Worm (Caenorhabditis elegans) whole organism, L1 larva: ENCODE measurements around the gene C07G1.15.
A peak's percentile ranks its signal among the peaks of the same experiment; 100 is the strongest.

Experiments used
- C04F5.9 ChIP-seq: sonication (generic microtip); optimal IDR thresholded peaks from 2 replicates; lab custom pipeline; 2016; ENCODE audit warnings: missing genetic modification characterization, missing compliant biosample characterization
- F16B12.6 ChIP-seq: fragments of 150-350 bp; optimal IDR thresholded peaks from 2 replicates; lab custom pipeline; 2014; ENCODE audit warnings: missing biosample characterization, missing genetic modification characterization
- blmp-1 ChIP-seq: fragments of 150-350 bp; optimal IDR thresholded peaks from 2 replicates; lab custom pipeline; 2014; ENCODE audit warnings: missing biosample characterization, missing genetic modification characterization
- ceh-63 ChIP-seq: fragments of 200-800 bp; sonication (Bioruptor generic); optimal IDR thresholded peaks from 2 replicates; lab custom pipeline; 2018; ENCODE audit warnings: mild to moderate bottlenecking, missing genetic modification characterization, missing compliant biosample characterization
- efl-1 ChIP-seq, 4 experiments: fragments of 150-350 bp; optimal IDR thresholded peaks in 3 of 4; peaks in 1 of 4; 1 replicate in 1 of 4; 2 replicates in 3 of 4; lab custom pipeline; 2014; ENCODE audit warnings: missing biosample characterization in 2 of 4, missing genetic modification characterization in 2 of 4, missing genetic modification reagents in 2 of 4
- efl-3 ChIP-seq: fragments of 200-800 bp; sonication (Bioruptor generic); optimal IDR thresholded peaks from 2 replicates; lab custom pipeline; 2018; ENCODE audit warnings: mild to moderate bottlenecking, missing genetic modification characterization, missing compliant biosample characterization
- egl-13 ChIP-seq: sonication (generic microtip); optimal IDR thresholded peaks from 2 replicates; lab custom pipeline; 2016; ENCODE audit warnings: missing genotype, missing genetic modification reagents, missing genetic modification characterization, missing compliant biosample characterization
- egl-27 ChIP-seq, 2 experiments: fragments of 150-350 bp in 1 of 2; sonication (generic microtip); optimal IDR thresholded peaks; 3 replicates each; lab custom pipeline; 2017 to 2018; ENCODE audit warnings: missing biosample characterization in 2 of 2, missing genetic modification characterization in 2 of 2, missing genetic modification reagents in 2 of 2
- elt-2 ChIP-seq: sonication (generic microtip); optimal IDR thresholded peaks from 2 replicates; lab custom pipeline; 2016; ENCODE audit warnings: missing genetic modification characterization, mild to moderate bottlenecking, inconsistent platforms, missing compliant biosample characterization, missing genetic modification reagents
- elt-3 ChIP-seq, 6 experiments: fragments of 150-350 bp in 1 of 6; sonication (generic microtip); optimal IDR thresholded peaks; 2 replicates each; lab custom pipeline; 2017 to 2018; ENCODE audit warnings: missing biosample characterization in 6 of 6, missing genetic modification characterization in 6 of 6, inconsistent platforms in 1 of 6
- fkh-10 ChIP-seq: sonication (generic microtip); optimal IDR thresholded peaks from 2 replicates; lab custom pipeline; 2017; ENCODE audit warnings: missing biosample characterization, missing genetic modification reagents, missing genetic modification characterization
- fkh-4 ChIP-seq: sonication (generic microtip); optimal IDR thresholded peaks from 2 replicates; lab custom pipeline; 2016; ENCODE audit warnings: missing compliant biosample characterization, missing genetic modification characterization, borderline replicate concordance
- fkh-8 ChIP-seq: sonication (generic microtip); optimal IDR thresholded peaks from 2 replicates; lab custom pipeline; 2016; ENCODE audit warnings: mild to moderate bottlenecking, missing genetic modification characterization, missing compliant biosample characterization
- grh-1 ChIP-seq: fragments of 200-800 bp; sonication (Bioruptor generic); IDR thresholded peaks from 2 replicates; pipeline ENCODE4 v1.3.6; 2022; ENCODE audit warnings: missing genetic modification reagents, missing genetic modification characterization, missing compliant biosample characterization
- irx-1 ChIP-seq: sonication (generic microtip); optimal IDR thresholded peaks from 2 replicates; lab custom pipeline; 2016; ENCODE audit warnings: missing genetic modification characterization, missing compliant biosample characterization
- lin-14 ChIP-seq: fragments of 200-800 bp; sonication (Bioruptor generic); optimal IDR thresholded peaks from 2 replicates; lab custom pipeline; 2018; ENCODE audit warnings: mild to moderate bottlenecking, missing genetic modification characterization, moderate library complexity, missing compliant biosample characterization
- lin-15B ChIP-seq: fragments of 150-350 bp; sonication (generic microtip); optimal IDR thresholded peaks from 3 replicates; lab custom pipeline; 2014; ENCODE audit warnings: missing biosample characterization, missing genetic modification characterization
- mab-9 ChIP-seq: fragments of 200-800 bp; sonication (Bioruptor generic); IDR thresholded peaks from 2 replicates; pipeline ENCODE4 v1.3.6; 2022; ENCODE audit warnings: missing genetic modification reagents, missing genetic modification characterization, missing compliant biosample characterization
- mep-1 ChIP-seq: fragments of 150-350 bp; optimal IDR thresholded peaks from 2 replicates; lab custom pipeline; 2014; ENCODE audit warnings: missing biosample characterization, missing genetic modification characterization
- nhr-71 ChIP-seq: sonication (generic microtip); optimal IDR thresholded peaks from 2 replicates; lab custom pipeline; 2016; ENCODE audit warnings: mild to moderate bottlenecking, missing genetic modification characterization, moderate library complexity, missing compliant biosample characterization
- nhr-85 ChIP-seq: sonication (generic microtip); peaks from one replicate; lab custom pipeline; 2016; ENCODE audit warnings: missing genetic modification characterization, inconsistent platforms, missing compliant biosample characterization
- pax-3 ChIP-seq: fragments of 200-800 bp; sonication (Bioruptor generic); optimal IDR thresholded peaks from 2 replicates; lab custom pipeline; 2018; ENCODE audit warnings: mild to moderate bottlenecking, missing genetic modification characterization, moderate library complexity, missing compliant biosample characterization
- pqm-1 ChIP-seq: sonication (generic microtip); optimal IDR thresholded peaks from 3 replicates; lab custom pipeline; 2017; ENCODE audit warnings: missing biosample characterization, missing genetic modification characterization
- rnt-1 ChIP-seq: sonication (generic microtip); optimal IDR thresholded peaks from 2 replicates; lab custom pipeline; 2016; ENCODE audit warnings: mild to moderate bottlenecking, missing genetic modification characterization, moderate library complexity, missing compliant biosample characterization
- snpc-4 ChIP-seq: fragments of 150-350 bp; optimal IDR thresholded peaks from 2 replicates; lab custom pipeline; 2014; ENCODE audit warnings: missing biosample characterization, missing genetic modification characterization
- sup-37 ChIP-seq: fragments of 200-800 bp; sonication (Bioruptor generic); optimal IDR thresholded peaks from 2 replicates; lab custom pipeline; 2018; ENCODE audit warnings: mild to moderate bottlenecking, missing genetic modification characterization, missing compliant biosample characterization
- swsn-7 ChIP-seq: sonication (generic microtip); optimal IDR thresholded peaks from 2 replicates; lab custom pipeline; 2016; ENCODE audit warnings: missing genetic modification characterization, missing compliant biosample characterization
- tlp-1 ChIP-seq: fragments of 150-350 bp; optimal IDR thresholded peaks from 2 replicates; lab custom pipeline; 2014; ENCODE audit warnings: missing biosample characterization, missing genetic modification characterization
- xbp-1 ChIP-seq: sonication (generic microtip); optimal IDR thresholded peaks from 2 replicates; lab custom pipeline; 2016; ENCODE audit warnings: missing genetic modification characterization, missing compliant biosample characterization
- ztf-11 ChIP-seq, 2 experiments: sonication (generic microtip); optimal IDR thresholded peaks; 2 replicates each; lab custom pipeline; 2016 to 2017; ENCODE audit warnings: missing genetic modification characterization in 2 of 2, missing biosample characterization in 1 of 2, missing compliant biosample characterization in 1 of 2

C07G1.15 gene

DNA sequence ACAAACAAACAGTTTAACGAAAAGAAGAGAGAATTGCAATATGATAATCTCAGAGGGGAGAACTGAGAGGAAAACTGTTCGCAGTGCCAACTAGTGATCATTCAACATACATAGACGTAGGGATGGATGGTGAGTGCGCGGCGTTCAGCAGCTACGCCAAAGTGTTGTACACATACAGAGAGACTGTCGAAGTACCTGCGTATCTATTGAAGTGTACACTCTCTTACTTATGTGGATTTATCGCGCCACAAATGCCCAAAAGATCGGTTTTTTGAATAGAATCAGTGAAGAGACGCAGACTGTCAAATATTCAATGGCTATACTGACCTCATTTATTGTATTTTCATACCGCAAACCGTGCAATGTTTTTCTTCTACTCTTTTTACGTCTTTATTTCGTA, 490 bp downstream of the C07G1.15 start (continued):
- TF ChIP-seq pqm-1 (tag; lab: Kevin White, UChicago) (no peak), egl-13 (tag; lab: Kevin White, UChicago) (no peak), efl-1 (optimal IDR thresholded peaks at IDR 0.05; lab: Kevin White, UChicago) (no peak), efl-1 (GFP tag; optimal IDR thresholded peaks at IDR 0.05 in 1 of 2; lab: Kevin White, UChicago) (peak in 1 of 2 experiments; percentile 50), mep-1 (peak; percentile 31)

DNA sequence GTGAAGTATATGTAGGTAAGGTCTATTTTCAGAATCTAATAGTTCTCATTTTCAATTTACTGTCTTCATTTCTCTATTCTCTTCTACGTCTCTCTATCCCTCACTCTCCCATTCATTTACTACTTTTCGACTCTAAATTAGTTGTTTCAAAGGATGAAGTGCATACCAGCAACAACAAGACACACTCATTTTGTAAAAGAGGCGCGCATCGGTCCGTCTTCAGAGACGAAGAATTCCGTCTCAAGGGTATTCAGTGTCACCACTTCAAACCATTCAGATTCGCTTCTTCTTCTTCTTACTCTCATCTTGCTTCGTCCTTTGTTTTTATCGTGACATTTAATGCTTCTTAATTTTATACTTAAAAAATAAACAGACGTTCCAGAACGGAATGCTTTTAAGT, 1.6 kb downstream of the C07G1.15 start:
- TF ChIP-seq nhr-85 (tag; lab: Kevin White, UChicago) = peak; percentile 75
- peak; percentile 7 for TF ChIP-seq blmp-1
- TF ChIP-seq lin-15B = no peak
- peak; percentile 51 for TF ChIP-seq lin-14 (GFP tag; lab: Kevin White, UChicago)

DNA sequence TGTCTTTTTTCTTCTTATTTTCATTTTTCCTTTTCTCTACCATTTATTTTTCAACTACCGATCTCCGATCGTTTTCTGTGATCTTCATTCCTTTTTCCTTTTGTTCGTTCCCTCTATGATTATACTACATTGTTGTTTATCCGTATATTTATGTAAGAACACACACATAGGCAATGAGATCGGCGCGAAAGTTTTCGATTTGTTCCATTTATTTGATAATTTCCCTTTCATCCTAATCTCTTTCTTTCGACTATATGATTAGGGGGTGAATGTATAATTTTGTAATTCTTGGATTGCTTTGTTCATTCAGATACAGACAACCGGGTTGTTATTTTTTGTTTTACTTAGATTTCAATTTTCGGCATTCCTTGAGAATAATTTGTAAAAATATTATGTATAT, 3.8 kb downstream of the C07G1.15 start:
- TF ChIP-seq efl-1 (optimal IDR thresholded peaks at IDR 0.05; lab: Kevin White, UChicago) = no peak
- peak in 1 of 2 experiments; percentile 18 for TF ChIP-seq efl-1 (GFP tag; optimal IDR thresholded peaks at IDR 0.05 in 1 of 2; lab: Kevin White, UChicago)
- no peak for TF ChIP-seq lin-15B
- peak; percentile 85 for TF ChIP-seq blmp-1
- no peak for TF ChIP-seq sup-37 (GFP tag; lab: Kevin White, UChicago)
- no peak for TF ChIP-seq ztf-11 (tag; optimal IDR thresholded peaks at IDR 0.05; lab: Kevin White, UChicago)

DNA sequence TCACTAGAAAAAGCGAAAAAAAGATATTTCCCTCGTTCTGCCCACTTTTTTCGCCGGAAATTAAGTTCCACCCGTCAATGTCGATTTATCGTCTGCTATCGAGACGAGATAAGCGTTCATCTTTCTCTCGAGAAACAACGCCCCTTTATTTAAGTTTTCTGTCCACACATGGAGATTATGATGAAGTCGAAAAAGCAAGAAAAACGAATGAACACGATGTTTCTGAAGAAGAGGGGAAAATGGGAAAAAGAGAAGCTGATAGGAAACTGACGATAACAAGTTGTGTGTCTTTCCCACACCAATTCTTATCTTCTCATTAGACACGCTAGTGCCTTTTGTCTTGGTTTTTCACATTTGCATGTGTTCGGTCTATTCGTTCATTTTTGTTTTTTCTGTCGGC, 5.0 kb downstream of the C07G1.15 start:
- TF ChIP-seq egl-27 (tag; optimal IDR thresholded peaks at IDR 0.05; lab: Kevin White, UChicago) (no peak), blmp-1 (peak; percentile 83), F16B12.6 (tag; lab: Kevin White, UChicago) (no peak), lin-14 (GFP tag; lab: Kevin White, UChicago) (peak; percentile 45), ceh-63 (GFP tag; lab: Kevin White, UChicago) (no peak), irx-1 (tag; lab: Kevin White, UChicago) (no peak), fkh-4 (tag; lab: Kevin White, UChicago) (no peak), nhr-71 (tag; lab: Kevin White, UChicago) (no peak), elt-3 (tag; optimal IDR thresholded peaks at IDR 0.05; lab: Kevin White, UChicago) (peak in 1 of 6 experiments; percentile 12), elt-2 (tag; lab: Kevin White, UChicago) (peak; percentile 13)
- TF ChIP-seq, all 84 proteins: peak for 4

DNA sequence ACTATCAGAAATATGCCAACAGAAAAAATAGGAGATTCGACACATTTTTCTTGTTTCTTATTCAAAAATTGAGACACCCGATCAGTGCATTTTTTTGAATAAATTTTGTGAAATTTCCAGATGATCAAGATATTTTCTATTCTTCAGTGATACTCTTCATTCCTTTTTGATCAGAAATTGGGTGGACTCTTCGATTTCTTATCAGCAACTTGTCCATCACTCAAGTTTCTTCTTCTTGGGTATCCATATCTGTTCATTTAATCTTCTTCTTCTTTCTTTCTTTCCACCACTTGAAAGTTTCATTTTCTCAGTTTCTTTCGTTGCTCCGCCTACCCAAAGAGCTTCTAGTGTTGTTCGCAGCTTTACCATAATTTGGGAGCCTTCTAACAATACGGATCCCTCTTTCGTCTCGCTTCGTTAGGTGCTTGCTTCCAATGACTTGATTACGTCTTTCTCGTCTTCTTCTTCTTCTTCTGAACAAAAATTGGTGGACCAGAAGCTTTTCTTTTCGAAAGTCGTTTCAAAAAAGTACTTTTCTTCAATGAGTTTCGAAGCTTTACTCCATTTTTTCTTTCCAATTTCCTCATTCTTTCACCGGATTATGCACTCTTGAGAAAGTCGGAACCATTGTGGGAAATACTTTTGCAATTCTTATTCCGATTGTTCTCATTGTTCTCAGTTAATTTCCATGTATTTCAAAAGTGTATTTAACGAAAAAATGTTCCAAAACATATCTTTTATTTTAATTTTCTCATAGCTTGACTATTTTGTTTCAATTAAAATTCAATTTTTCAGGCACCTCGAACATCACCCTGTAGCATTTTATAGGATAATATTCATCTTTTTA, 6.1 kb downstream of the C07G1.15 start, which contains the start of gene pct-1:
TSS of gene pct-1 (plus strand) at position 797 of the 847 bp plus-strand sequence.
- TF ChIP-seq lin-14 (GFP tag; lab: Kevin White, UChicago) = peak; percentile 33
- TF ChIP-seq xbp-1 = no peak
- TF ChIP-seq nhr-85 (tag; lab: Kevin White, UChicago) = peak; percentile 63

DNA sequence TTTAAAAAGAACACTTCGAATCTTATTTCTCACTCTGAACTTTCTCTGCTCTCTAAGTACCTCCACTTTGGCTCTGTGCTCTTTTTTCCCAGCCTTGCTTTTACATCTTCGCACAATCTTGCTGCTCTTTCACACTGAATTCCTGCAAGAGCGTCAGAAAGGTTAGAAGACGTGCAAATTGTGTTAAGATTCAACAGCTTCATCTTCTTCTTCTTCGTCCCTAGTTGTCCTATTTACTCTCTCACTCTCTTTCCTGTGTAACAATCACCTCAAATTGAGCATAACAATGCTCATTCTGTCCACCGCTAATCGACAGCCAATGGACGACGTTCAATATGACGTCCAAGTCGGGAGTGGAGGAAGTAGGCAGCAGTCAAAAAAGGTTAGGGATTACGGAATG, 11.6 kb downstream of the C07G1.15 start:
- TF ChIP-seq fkh-10 (GFP tag; lab: Kevin White, UChicago) (peak; percentile 65), efl-3 (no peak)
- TF ChIP-seq, all 84 proteins: peak for 1

DNA sequence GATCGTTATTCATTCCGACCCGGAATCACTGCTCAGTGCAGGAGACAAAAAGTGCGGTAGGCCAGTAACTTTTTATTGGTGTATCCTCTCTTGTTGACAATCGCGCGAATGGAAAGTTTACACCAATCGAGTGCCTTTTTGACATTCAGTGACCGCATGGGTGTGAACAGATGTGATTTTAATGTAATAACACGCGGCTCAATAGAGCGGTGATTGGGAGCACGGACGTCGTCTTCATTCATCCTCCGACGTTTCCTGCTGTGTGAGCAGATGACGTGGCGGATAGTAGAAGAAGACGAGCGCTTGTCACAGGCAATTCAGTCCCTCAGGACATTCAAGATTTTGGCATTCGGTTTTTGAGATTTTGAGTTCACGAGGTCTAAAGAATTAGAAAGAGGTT, 12.8 kb downstream of the C07G1.15 start:
- peak; percentile 56 for TF ChIP-seq fkh-10 (GFP tag; lab: Kevin White, UChicago)
- no peak for TF ChIP-seq elt-2 (tag; lab: Kevin White, UChicago)
- TF ChIP-seq lin-14 (GFP tag; lab: Kevin White, UChicago) = peak; percentile 5
- TF ChIP-seq swsn-7 = no peak
- no peak for TF ChIP-seq C04F5.9
- TF ChIP-seq pax-3 (tag; lab: Kevin White, UChicago) = no peak
- no peak for TF ChIP-seq mab-9
- no peak for TF ChIP-seq snpc-4 (tag; lab: Kevin White, UChicago)
- TF ChIP-seq grh-1 (GFP tag; lab: Robert Waterston, UW) = no peak
- TF ChIP-seq tlp-1 (tag; lab: Kevin White, UChicago) = no peak
- no peak for TF ChIP-seq rnt-1 (tag; lab: Kevin White, UChicago)
- TF ChIP-seq fkh-8 = no peak
